Worm (Caenorhabditis elegans) whole organism, early embryonic: ENCODE results near the gene vms-1.

Source experiments
- B0310.2 ChIP-seq: sonication (generic microtip); optimal IDR thresholded peaks from 2 replicates; lab custom pipeline; 2016; ENCODE audit warnings: mild to moderate bottlenecking, missing genetic modification characterization, missing compliant biosample characterization
- F13C5.2 ChIP-seq: sonication (generic microtip); optimal IDR thresholded peaks from 2 replicates; lab custom pipeline; 2017; ENCODE audit warnings: mild to moderate bottlenecking, missing genetic modification characterization, inconsistent platforms, missing compliant biosample characterization
- aly-1 ChIP-seq: sonication (generic microtip); optimal IDR thresholded peaks from 2 replicates; lab custom pipeline; 2016; ENCODE audit warnings: missing genetic modification characterization, missing compliant biosample characterization
- ama-1 ChIP-seq: fragments of 150-350 bp; optimal IDR thresholded peaks from 2 replicates; lab custom pipeline; 2014
- ceh-13 ChIP-seq: fragments of 200-800 bp; sonication (Bioruptor generic); optimal IDR thresholded peaks from 2 replicates; lab custom pipeline; 2018; ENCODE audit warnings: mild to moderate bottlenecking, missing genetic modification characterization, missing compliant biosample characterization
- ceh-36 ChIP-seq: sonication (generic microtip); optimal IDR thresholded peaks from 2 replicates; lab custom pipeline; 2016; ENCODE audit warnings: missing genetic modification characterization, inconsistent platforms, missing compliant biosample characterization
- ets-7 ChIP-seq: sonication (generic microtip); optimal IDR thresholded peaks from 2 replicates; lab custom pipeline; 2016; ENCODE audit warnings: missing genotype, missing genetic modification characterization, missing compliant biosample characterization
- flt-1 ChIP-seq: fragments of 200-800 bp; sonication (Bioruptor generic); IDR thresholded peaks from 2 replicates; pipeline ENCODE4 v1.3.6; 2022; ENCODE audit warnings: missing genetic modification characterization, missing compliant biosample characterization
- hmbx-1 ChIP-seq: sonication (generic microtip); optimal IDR thresholded peaks from 2 replicates; lab custom pipeline; 2016; ENCODE audit warnings: mild to moderate bottlenecking, missing genetic modification characterization, missing compliant biosample characterization
- hmg-4 ChIP-seq: fragments of 200-800 bp; sonication (Bioruptor generic); optimal IDR thresholded peaks from 2 replicates; lab custom pipeline; 2018; ENCODE audit warnings: mild to moderate bottlenecking, missing genetic modification characterization, missing compliant biosample characterization
- hnd-1 ChIP-seq: sonication (generic microtip); optimal IDR thresholded peaks from 2 replicates; lab custom pipeline; 2016; ENCODE audit warnings: missing genetic modification characterization, missing compliant biosample characterization
- pes-1 ChIP-seq: fragments of 200-800 bp; sonication (Bioruptor generic); IDR thresholded peaks from 2 replicates; pipeline ENCODE4 v1.3.6; 2022; ENCODE audit warnings: missing genetic modification reagents, missing genetic modification characterization, missing compliant biosample characterization
- scrt-1 ChIP-seq: fragments of 200-800 bp; sonication (Bioruptor generic); IDR thresholded peaks from 2 replicates; pipeline ENCODE4 v1.3.6; 2022; ENCODE audit warnings: missing genetic modification characterization, missing compliant biosample characterization
- sea-1 ChIP-seq: fragments of 200-800 bp; sonication (Bioruptor generic); conservative IDR thresholded peaks from 2 replicates; pipeline ENCODE4 v1.3.6; 2022; ENCODE audit warnings: missing genetic modification characterization, missing compliant biosample characterization
- tbx-11 ChIP-seq: fragments of 200-800 bp; sonication (Bioruptor generic); IDR thresholded peaks from 2 replicates; pipeline ENCODE4 v1.3.6; 2022; ENCODE audit warnings: missing genetic modification characterization, missing compliant biosample characterization
- tbx-37 ChIP-seq: fragments of 200-800 bp; sonication (Bioruptor generic); conservative IDR thresholded peaks from 2 replicates; pipeline ENCODE4 v1.3.6; 2022; ENCODE audit warnings: missing genetic modification reagents, missing genetic modification characterization, missing compliant biosample characterization
- tra-4 ChIP-seq: sonication (generic microtip); optimal IDR thresholded peaks from 2 replicates; lab custom pipeline; 2017; ENCODE audit warnings: missing genetic modification characterization, missing compliant biosample characterization

vms-1 gene

ce11 chrIII:8077180-8077579 lies 11.2 kb upstream of the vms-1 start:
- no peak for TF ChIP-seq hnd-1
- TF ChIP-seq pes-1 (GFP tag; lab: Robert Waterston, UW), result no peak
- TF ChIP-seq sea-1 (GFP tag; lab: Robert Waterston, UW), result no peak
- no peak for TF ChIP-seq tbx-11 (GFP tag; lab: Robert Waterston, UW)
- TF ChIP-seq flt-1 (GFP tag; lab: Robert Waterston, UW), result no peak
- no peak for TF ChIP-seq ceh-13 (GFP tag; lab: Kevin White, UChicago)
- no peak for TF ChIP-seq ceh-36 (tag; lab: Kevin White, UChicago)
- TF ChIP-seq aly-1, result no peak
- no peak for TF ChIP-seq tra-4 (tag; lab: Kevin White, UChicago)
- no peak for TF ChIP-seq scrt-1 (GFP tag; lab: Robert Waterston, UW)
- TF ChIP-seq hmg-4 (GFP tag; lab: Kevin White, UChicago), result no peak
- no peak for TF ChIP-seq hmbx-1 (tag; lab: Kevin White, UChicago)
- TF ChIP-seq F13C5.2 (tag; lab: Kevin White, UChicago), result no peak
- no peak for TF ChIP-seq tbx-37 (GFP tag; lab: Robert Waterston, UW)
- TF ChIP-seq ets-7 (tag; lab: Kevin White, UChicago), result no peak

ce11 chrIII:8080165-8080738 lies 8.1 kb upstream of the vms-1 start, which contains the start of the genes dcr-1 and apc-2:
Gene dcr-1 (minus strand): TSS chrIII:8080281.
Gene apc-2 (plus strand): TSS chrIII:8080629.
- TF ChIP-seq hmbx-1 (tag; lab: Kevin White, UChicago) (no peak), B0310.2 (tag; lab: Kevin White, UChicago) (no peak), ceh-13 (GFP tag; lab: Kevin White, UChicago) (no peak), tbx-11 (GFP tag; lab: Robert Waterston, UW) (no peak), hmg-4 (GFP tag; lab: Kevin White, UChicago) (no peak), tbx-37 (GFP tag; lab: Robert Waterston, UW) (no peak), tra-4 (tag; lab: Kevin White, UChicago) (no peak), aly-1 (no peak), flt-1 (GFP tag; lab: Robert Waterston, UW) (no peak), scrt-1 (GFP tag; lab: Robert Waterston, UW) (no peak), hnd-1 (no peak), ets-7 (tag; lab: Kevin White, UChicago) (no peak), ama-1 (no peak), sea-1 (GFP tag; lab: Robert Waterston, UW) (no peak), F13C5.2 (tag; lab: Kevin White, UChicago) (no peak)

DNA sequence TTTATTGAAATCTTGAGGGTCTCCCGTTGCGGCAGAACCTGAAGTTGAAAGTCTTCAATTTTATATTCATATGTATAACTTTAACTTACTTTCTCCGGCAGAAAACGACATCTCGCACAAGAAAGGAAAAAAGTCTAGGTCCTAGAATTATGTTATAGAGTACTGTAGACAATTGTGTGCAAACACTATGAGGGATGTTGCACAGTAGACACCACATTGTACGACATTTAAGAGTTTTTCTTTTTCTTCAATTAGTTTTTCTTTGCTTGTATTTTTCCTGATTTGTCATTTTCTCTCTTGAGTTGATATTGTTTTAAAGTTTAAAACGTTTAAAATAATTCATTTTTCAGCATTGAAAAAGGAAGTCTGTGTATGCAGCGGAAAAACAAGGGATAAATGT lies 3.0 kb upstream of the vms-1 start, which contains the start of the genes K06H7.7 and grp-1:
TSS of gene K06H7.7 (minus strand) at position 121 of the 400 bp plus-strand sequence.
TSS of gene grp-1 (plus strand) at position 351 of the 400 bp plus-strand sequence.
- no peak for TF ChIP-seq scrt-1 (GFP tag; lab: Robert Waterston, UW)
- no peak for TF ChIP-seq aly-1
- TF ChIP-seq F13C5.2 (tag; lab: Kevin White, UChicago), result no peak
- no peak for TF ChIP-seq ets-7 (tag; lab: Kevin White, UChicago)
- TF ChIP-seq hnd-1, result no peak
- TF ChIP-seq tbx-37 (GFP tag; lab: Robert Waterston, UW), result no peak
- TF ChIP-seq tra-4 (tag; lab: Kevin White, UChicago), result no peak
- no peak for TF ChIP-seq B0310.2 (tag; lab: Kevin White, UChicago)
- no peak for TF ChIP-seq tbx-11 (GFP tag; lab: Robert Waterston, UW)
- no peak for TF ChIP-seq sea-1 (GFP tag; lab: Robert Waterston, UW)
- TF ChIP-seq pes-1 (GFP tag; lab: Robert Waterston, UW), result no peak
- no peak for TF ChIP-seq ceh-36 (tag; lab: Kevin White, UChicago)
- no peak for TF ChIP-seq flt-1 (GFP tag; lab: Robert Waterston, UW)
- TF ChIP-seq hmg-4 (GFP tag; lab: Kevin White, UChicago), result no peak
- TF ChIP-seq ceh-13 (GFP tag; lab: Kevin White, UChicago), result no peak
- no peak for TF ChIP-seq ama-1
- TF ChIP-seq hmbx-1 (tag; lab: Kevin White, UChicago), result no peak

- TF ChIP-seq ceh-13 (GFP tag; lab: Kevin White, UChicago) (no peak), flt-1 (GFP tag; lab: Robert Waterston, UW) (no peak), hmbx-1 (tag; lab: Kevin White, UChicago) (no peak), ceh-36 (tag; lab: Kevin White, UChicago) (no peak), ama-1 (no peak), tbx-37 (GFP tag; lab: Robert Waterston, UW) (no peak), aly-1 (no peak), tra-4 (tag; lab: Kevin White, UChicago) (no peak), pes-1 (GFP tag; lab: Robert Waterston, UW) (no peak), scrt-1 (GFP tag; lab: Robert Waterston, UW) (no peak), tbx-11 (GFP tag; lab: Robert Waterston, UW) (no peak), sea-1 (GFP tag; lab: Robert Waterston, UW) (no peak), F13C5.2 (tag; lab: Kevin White, UChicago) (no peak)
Measured at ce11 chrIII:8091408-8091807, 3.1 kb downstream of the vms-1 start, which contains the start of gene idi-1. Gene idi-1 (plus strand): TSS chrIII:8091708.

- TF ChIP-seq ets-7 (tag; lab: Kevin White, UChicago), result no peak
- no peak for TF ChIP-seq aly-1
- no peak for TF ChIP-seq hnd-1
- no peak for TF ChIP-seq ama-1
- TF ChIP-seq scrt-1 (GFP tag; lab: Robert Waterston, UW), result no peak
- TF ChIP-seq B0310.2 (tag; lab: Kevin White, UChicago), result no peak
- no peak for TF ChIP-seq flt-1 (GFP tag; lab: Robert Waterston, UW)
- no peak for TF ChIP-seq ceh-13 (GFP tag; lab: Kevin White, UChicago)
- TF ChIP-seq F13C5.2 (tag; lab: Kevin White, UChicago), result no peak
- TF ChIP-seq hmg-4 (GFP tag; lab: Kevin White, UChicago), result no peak
- TF ChIP-seq pes-1 (GFP tag; lab: Robert Waterston, UW), result no peak
- TF ChIP-seq hmbx-1 (tag; lab: Kevin White, UChicago), result no peak
- TF ChIP-seq tra-4 (tag; lab: Kevin White, UChicago), result no peak
- no peak for TF ChIP-seq tbx-37 (GFP tag; lab: Robert Waterston, UW)
- TF ChIP-seq tbx-11 (GFP tag; lab: Robert Waterston, UW), result no peak
- TF ChIP-seq ceh-36 (tag; lab: Kevin White, UChicago), result no peak
- no peak for TF ChIP-seq sea-1 (GFP tag; lab: Robert Waterston, UW)
Measured at ce11 chrIII:8093079-8093623, 4.8 kb downstream of the vms-1 start, which contains the start of gene K06H7.2. Gene K06H7.2 (plus strand): TSS chrIII:8093573.
